Worm (Caenorhabditis elegans) whole organism, young adult: ENCODE data around the gene madf-4.

Experiments
- F57C9.4 ChIP-seq: sonication (generic microtip); optimal IDR thresholded peaks from 2 replicates; lab custom pipeline; 2017; ENCODE audit warnings: mild to moderate bottlenecking, missing genetic modification characterization, missing compliant biosample characterization
- Y56A3A.18 ChIP-seq: fragments of 200-800 bp; sonication (Bioruptor generic); IDR thresholded peaks from 2 replicates; pipeline ENCODE4 v1.3.6; 2022; ENCODE audit warnings: missing genetic modification reagents, missing genetic modification characterization, missing compliant biosample characterization
- ama-1 ChIP-seq, 3 experiments: fragments of 150-350 bp in 1 of 3; sonication (generic microtip) in 2 of 3; optimal IDR thresholded peaks; 2 replicates each; lab custom pipeline; 2014 to 2018; ENCODE audit warnings: missing biosample characterization in 2 of 3, missing genetic modification characterization in 2 of 3, missing genetic modification reagents in 2 of 3
- cebp-1 ChIP-seq, 2 experiments: fragments of 200-800 bp in 1 of 2; sonication (Bioruptor generic) in 1 of 2; sonication (generic microtip) in 1 of 2; IDR thresholded peaks in 1 of 2; optimal IDR thresholded peaks in 1 of 2; 2 replicates each; pipeline versions ENCODE4 v1.3.6 to Lab custom; 2017 to 2022; ENCODE audit warnings: missing compliant biosample characterization in 2 of 2, missing genetic modification characterization in 2 of 2, mild to moderate bottlenecking in 1 of 2, missing genetic modification reagents in 1 of 2, moderate library complexity in 1 of 2
- ceh-58 ChIP-seq: fragments of 200-800 bp; sonication (Bioruptor generic); IDR thresholded peaks from 2 replicates; pipeline ENCODE4 v1.3.6; 2022; ENCODE audit warnings: missing genetic modification characterization, missing compliant biosample characterization
- ceh-91 ChIP-seq: fragments of 200-800 bp; sonication (Bioruptor generic); IDR thresholded peaks from 2 replicates; pipeline ENCODE4 v1.3.6; 2022; ENCODE audit warnings: missing genetic modification reagents, missing genetic modification characterization, missing compliant biosample characterization
- dox-1 ChIP-seq: fragments of 200-800 bp; sonication (Bioruptor generic); IDR thresholded peaks from 2 replicates; pipeline ENCODE4 v1.3.6; 2022; ENCODE audit warnings: missing genetic modification reagents, missing genetic modification characterization, missing compliant biosample characterization
- dpl-1 ChIP-seq: fragments of 150-350 bp; optimal IDR thresholded peaks from 2 replicates; lab custom pipeline; 2014; ENCODE audit warnings: missing biosample characterization, missing genetic modification reagents, missing genetic modification characterization
- hrde-1 ChIP-seq: sonication (generic microtip); optimal IDR thresholded peaks from 2 replicates; lab custom pipeline; 2016; ENCODE audit warnings: missing genetic modification characterization, mild to moderate bottlenecking, missing compliant biosample characterization, moderate library complexity, missing genotype, missing genetic modification reagents, borderline replicate concordance
- mxl-1 ChIP-seq: sonication (generic microtip); optimal IDR thresholded peaks from 2 replicates; lab custom pipeline; 2016; ENCODE audit warnings: missing genetic modification characterization, missing compliant biosample characterization
- nhr-27 ChIP-seq: fragments of 200-800 bp; sonication (Bioruptor generic); optimal IDR thresholded peaks from 2 replicates; lab custom pipeline; 2018; ENCODE audit warnings: mild to moderate bottlenecking, missing genetic modification characterization, moderate library complexity, missing compliant biosample characterization
- snpc-1.3 ChIP-seq: sonication (generic microtip); optimal IDR thresholded peaks from 2 replicates; lab custom pipeline; 2017; ENCODE audit warnings: missing genetic modification characterization, mild to moderate bottlenecking, missing compliant biosample characterization, antibody characterized with exemption, moderate library complexity, missing genotype, missing genetic modification reagents; ENCODE audit not compliant: insufficient read depth
- unc-62 ChIP-seq: fragments of 150-350 bp; optimal IDR thresholded peaks from 2 replicates; lab custom pipeline; 2014; ENCODE audit warnings: missing biosample characterization, missing genetic modification reagents, missing genetic modification characterization

ce11 chrV:9925647-9926046, 36.6 kb downstream of the madf-4 start:
- TF ChIP-seq mxl-1 (tag; lab: Kevin White, UChicago) (no peak), snpc-1.3 (tag; lab: Kevin White, UChicago) (no peak), dpl-1 (GFP tag; lab: Kevin White, UChicago) (no peak), hrde-1 (tag; lab: Kevin White, UChicago) (no peak), Y56A3A.18 (no peak), dox-1 (GFP tag; lab: Robert Waterston, UW) (no peak), F57C9.4 (tag; lab: Kevin White, UChicago) (no peak), cebp-1 (GFP tag; IDR thresholded peaks at IDR 0.05; lab: Robert Waterston, UW) (no peak), cebp-1 (tag; optimal IDR thresholded peaks at IDR 0.05; lab: Kevin White, UChicago) (no peak), ceh-58 (GFP tag; lab: Robert Waterston, UW) (no peak), unc-62 (no peak), ama-1 (optimal IDR thresholded peaks at IDR 0.05; lab: Kevin White, UChicago) (no peak), ama-1 (GFP tag; optimal IDR thresholded peaks at IDR 0.05; lab: Kevin White, UChicago) (no peak), nhr-27 (tag; lab: Kevin White, UChicago) (no peak), ceh-91 (GFP tag; lab: Robert Waterston, UW) (no peak)
